Worm (Caenorhabditis elegans) whole organism, young adult: Measurements from ENCODE around the gene snr-6.

Experiments
- F33H1.4 ChIP-seq: fragments of 200-800 bp; sonication (Bioruptor generic); IDR thresholded peaks from 2 replicates; pipeline ENCODE4 v1.3.6; 2022; ENCODE audit warnings: missing genetic modification reagents, missing genetic modification characterization, missing compliant biosample characterization
- atf-7 ChIP-seq: sonication (generic microtip); optimal IDR thresholded peaks from 2 replicates; lab custom pipeline; 2017; ENCODE audit warnings: mild to moderate bottlenecking, missing genetic modification characterization, missing compliant biosample characterization
- ceh-27 ChIP-seq: fragments of 200-800 bp; sonication (Bioruptor generic); optimal IDR thresholded peaks from 2 replicates; lab custom pipeline; 2018; ENCODE audit warnings: mild to moderate bottlenecking, missing genetic modification characterization, moderate library complexity, missing compliant biosample characterization
- dpff-1 ChIP-seq: sonication (generic microtip); optimal IDR thresholded peaks from 2 replicates; lab custom pipeline; 2017; ENCODE audit warnings: mild to moderate bottlenecking, missing genetic modification characterization, missing compliant biosample characterization
- him-1 ChIP-seq: sonication (generic microtip); optimal IDR thresholded peaks from 2 replicates; lab custom pipeline; 2016; ENCODE audit warnings: missing genotype, missing genetic modification reagents, missing genetic modification characterization, missing compliant biosample characterization
- lin-26 ChIP-seq: fragments of 200-800 bp; sonication (Bioruptor generic); IDR thresholded peaks from 2 replicates; pipeline ENCODE4 v1.3.6; 2022; ENCODE audit warnings: missing genetic modification reagents, missing genetic modification characterization, missing compliant biosample characterization
- lin-35 ChIP-seq, 3 experiments: fragments of 150-350 bp in 2 of 3; sonication (generic microtip) in 1 of 3; optimal IDR thresholded peaks; 2 replicates each; lab custom pipeline; 2014 to 2018; ENCODE audit warnings: missing biosample characterization in 3 of 3, missing genetic modification characterization in 3 of 3, missing genetic modification reagents in 3 of 3
- nfya-1 ChIP-seq: sonication (generic microtip); optimal IDR thresholded peaks from 2 replicates; lab custom pipeline; 2017; ENCODE audit warnings: antibody characterized with exemption, missing compliant biosample characterization, missing genetic modification characterization, borderline replicate concordance; ENCODE audit not compliant: insufficient read depth
- nhr-80 ChIP-seq: sonication (generic microtip); optimal IDR thresholded peaks from 2 replicates; lab custom pipeline; 2016; ENCODE audit warnings: missing genetic modification characterization, missing compliant biosample characterization
- unc-130 ChIP-seq: sonication (generic microtip); optimal IDR thresholded peaks from 2 replicates; lab custom pipeline; 2016; ENCODE audit warnings: missing genetic modification reagents, missing genetic modification characterization, missing compliant biosample characterization
- ztf-3 ChIP-seq: fragments of 200-800 bp; sonication (Bioruptor generic); optimal IDR thresholded peaks from 2 replicates; lab custom pipeline; 2018; ENCODE audit warnings: mild to moderate bottlenecking, missing genetic modification characterization, missing compliant biosample characterization

DNA sequence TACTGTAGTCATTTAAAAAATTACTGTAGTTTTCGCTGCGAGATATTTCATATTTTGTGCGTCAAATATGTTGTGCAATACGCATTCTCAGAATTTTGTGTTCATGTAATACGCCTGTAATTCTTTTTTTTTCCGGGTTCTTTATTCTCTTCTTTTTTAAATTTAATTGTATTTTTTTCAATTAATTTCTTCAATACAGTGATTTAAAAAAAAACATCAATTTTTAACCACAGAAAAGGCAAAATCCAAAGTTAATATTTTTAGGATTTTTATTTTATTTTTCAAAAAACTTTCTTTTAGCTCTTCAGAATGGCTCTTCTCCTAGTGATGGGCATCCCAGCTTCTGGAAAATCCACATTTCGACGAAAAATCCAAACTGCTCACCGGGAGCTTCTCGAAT is 36.9 kb upstream of the snr-6 start, which contains the start of gene pstk-1:
- TF ChIP-seq lin-35 (GFP tag; optimal IDR thresholded peaks at IDR 0.05; lab: Kevin White, UChicago) (no peak), unc-130 (GFP tag; lab: Kevin White, UChicago) (no peak), dpff-1 (tag; lab: Kevin White, UChicago) (no peak), atf-7 (tag; lab: Kevin White, UChicago) (no peak), ceh-27 (GFP tag; lab: Kevin White, UChicago) (no peak), nfya-1 (tag; lab: Kevin White, UChicago) (no peak), lin-26 (GFP tag; lab: Robert Waterston, UW) (no peak), ztf-3 (no peak), nhr-80 (tag; lab: Kevin White, UChicago) (no peak), him-1 (tag; lab: Kevin White, UChicago) (no peak), F33H1.4 (GFP tag; lab: Robert Waterston, UW) (no peak)
